Fruit fly (Drosophila melanogaster) whole organism: ENCODE results near the gene CG5011.

Experiments used
- psq ChIP-seq: fragments of >200 bp; optimal IDR thresholded peaks from 2 replicates; lab custom pipeline; 2017
- usp ChIP-seq: fragments of >200 bp; optimal IDR thresholded peaks from 2 replicates; lab custom pipeline; 2017; ENCODE audit warnings: missing biosample characterization, missing genetic modification characterization, mixed read lengths

- TF ChIP-seq usp (no peak), psq (no peak)
These were observed 16.7 kb downstream of the CG5011 start for dm6 chr2L:1217033-1217612.
